Fruit fly (Drosophila melanogaster) whole organism, embryonic: ENCODE results near the gene Svil.

Experiments used
- Abd-B ChIP-seq: fragments of 200-800 bp; sonication (Bioruptor generic); optimal IDR thresholded peaks from 2 replicates; lab custom pipeline; 2018; ENCODE audit warnings: missing biosample characterization, mild to moderate bottlenecking, missing genetic modification characterization, moderate library complexity
- Adf1 ChIP-seq: fragments of 200-800 bp; sonication (Bioruptor generic); IDR thresholded peaks from 2 replicates; pipeline ENCODE4 v1.3.6; 2022; ENCODE audit warnings: missing biosample characterization, missing genetic modification characterization
- CG10274 ChIP-seq: fragments of 200-800 bp; sonication (Bioruptor generic); optimal IDR thresholded peaks from 3 replicates; lab custom pipeline; 2017; ENCODE audit warnings: missing biosample characterization, mild to moderate bottlenecking, missing genetic modification characterization
- CG10654 ChIP-seq: fragments of 200-800 bp; sonication (Bioruptor generic); optimal IDR thresholded peaks from 2 replicates; lab custom pipeline; 2016; ENCODE audit warnings: missing biosample characterization, missing genetic modification characterization
- CG11085 ChIP-seq: fragments of 200-800 bp; sonication (Bioruptor generic); IDR thresholded peaks from 2 replicates; pipeline ENCODE4 v1.3.6; 2022; ENCODE audit warnings: missing biosample characterization, missing genetic modification characterization
- CG1233 ChIP-seq: fragments of 200-800 bp; sonication (Bioruptor generic); optimal IDR thresholded peaks from 4 replicates; lab custom pipeline; 2018; ENCODE audit warnings: missing biosample characterization, mild to moderate bottlenecking, missing genetic modification characterization
- CG12744 ChIP-seq: fragments of 200-800 bp; sonication (Bioruptor generic); optimal IDR thresholded peaks from 2 replicates; lab custom pipeline; 2016; ENCODE audit warnings: missing biosample characterization, missing genetic modification characterization
- CG13894 ChIP-seq: fragments of 200-800 bp; sonication (Bioruptor generic); optimal IDR thresholded peaks from 3 replicates; lab custom pipeline; 2018; ENCODE audit warnings: missing biosample characterization, mild to moderate bottlenecking, missing genetic modification characterization, moderate library complexity
- CG16815 ChIP-seq: fragments of 200-800 bp; sonication (Bioruptor generic); optimal IDR thresholded peaks from 3 replicates; lab custom pipeline; 2017; ENCODE audit warnings: missing biosample characterization, mild to moderate bottlenecking, missing genetic modification characterization
- CG2875 ChIP-seq: fragments of 200-800 bp; sonication (Bioruptor generic); optimal IDR thresholded peaks from 2 replicates; lab custom pipeline; 2017; ENCODE audit warnings: missing biosample characterization, mild to moderate bottlenecking, missing genetic modification characterization, missing genetic modification reagents
- CG32772 ChIP-seq: fragments of 200-800 bp; sonication (Bioruptor generic); IDR thresholded peaks from 2 replicates; pipeline ENCODE4 v1.3.6; 2022; ENCODE audit warnings: missing biosample characterization, missing genetic modification characterization
- CG34224 ChIP-seq: fragments of 200-800 bp; sonication (Bioruptor generic); IDR thresholded peaks from 3 replicates; pipeline ENCODE4 v1.3.6; 2022; ENCODE audit warnings: missing biosample characterization, missing genetic modification characterization; ENCODE audit not compliant: partially characterized antibody
- CG43689 ChIP-seq: fragments of 200-800 bp; sonication (Bioruptor generic); IDR thresholded peaks from 2 replicates; pipeline ENCODE4 v1.3.6; 2022; ENCODE audit warnings: missing biosample characterization, missing genetic modification characterization
- CG4617 ChIP-seq: fragments of 200-800 bp; sonication (Bioruptor generic); optimal IDR thresholded peaks from 3 replicates; lab custom pipeline; 2016; ENCODE audit warnings: missing biosample characterization, missing genetic modification characterization, borderline replicate concordance
- CG6683 ChIP-seq: fragments of 200-800 bp; sonication (Bioruptor generic); optimal IDR thresholded peaks from 2 replicates; lab custom pipeline; 2017; ENCODE audit warnings: missing biosample characterization, mild to moderate bottlenecking, missing genetic modification characterization, missing genetic modification reagents
- CG6791 ChIP-seq: fragments of 200-800 bp; sonication (Bioruptor generic); IDR thresholded peaks from 3 replicates; pipeline ENCODE4 v1.3.6; 2022; ENCODE audit warnings: missing biosample characterization, missing genetic modification characterization; ENCODE audit not compliant: partially characterized antibody
- CG9727 ChIP-seq: fragments of 200-800 bp; sonication (Bioruptor generic); optimal IDR thresholded peaks from 3 replicates; lab custom pipeline; 2017; ENCODE audit warnings: missing biosample characterization, mild to moderate bottlenecking, missing genetic modification characterization
- CG9817 ChIP-seq: fragments of 200-800 bp; sonication (Bioruptor generic); optimal IDR thresholded peaks from 2 replicates; lab custom pipeline; 2018; ENCODE audit warnings: missing biosample characterization, mild to moderate bottlenecking, missing genetic modification characterization, moderate library complexity
- CG9932 ChIP-seq: fragments of 200-800 bp; sonication (Bioruptor generic); IDR thresholded peaks from 2 replicates; pipeline ENCODE4 v1.3.6; 2022; ENCODE audit warnings: missing biosample characterization, missing genetic modification characterization
- CoRest ChIP-seq: fragments of 200-800 bp; sonication (Bioruptor generic); optimal IDR thresholded peaks from 3 replicates; lab custom pipeline; 2018; ENCODE audit warnings: missing biosample characterization, mild to moderate bottlenecking, missing genetic modification characterization, moderate library complexity
- D19A ChIP-seq: fragments of 200-800 bp; optimal IDR thresholded peaks from 3 replicates; lab custom pipeline; 2019; ENCODE audit warnings: missing biosample characterization, mild to moderate bottlenecking, missing genetic modification characterization, moderate library complexity
- Deaf1 ChIP-seq: fragments of 200-800 bp; optimal IDR thresholded peaks from 3 replicates; lab custom pipeline; 2019; ENCODE audit warnings: missing biosample characterization, mild to moderate bottlenecking, missing genetic modification characterization, moderate library complexity
- Dek ChIP-seq: fragments of 200-800 bp; sonication (Bioruptor generic); optimal IDR thresholded peaks from 3 replicates; lab custom pipeline; 2019; ENCODE audit warnings: missing biosample characterization, mild to moderate bottlenecking, missing genetic modification characterization, moderate library complexity
- Doc2 ChIP-seq: fragments of 200-800 bp; sonication (Bioruptor generic); IDR thresholded peaks from 2 replicates; pipeline ENCODE4 v1.3.6; 2022; ENCODE audit warnings: missing biosample characterization, missing genetic modification characterization
- Fer3 ChIP-seq: fragments of 200-800 bp; sonication (Bioruptor generic); optimal IDR thresholded peaks from 2 replicates; lab custom pipeline; 2018; ENCODE audit warnings: missing biosample characterization, mild to moderate bottlenecking, missing genetic modification characterization, moderate library complexity
- Hsf ChIP-seq: fragments of 200-800 bp; sonication (Bioruptor generic); optimal IDR thresholded peaks from 3 replicates; lab custom pipeline; 2016; ENCODE audit warnings: missing biosample characterization, missing genetic modification characterization
- Kr ChIP-seq: fragments of 200-800 bp; sonication (Bioruptor generic); optimal IDR thresholded peaks from 2 replicates; lab custom pipeline; 2017; ENCODE audit warnings: missing biosample characterization, mild to moderate bottlenecking, missing genetic modification characterization
- NC2α ChIP-seq: fragments of 200-800 bp; sonication (Bioruptor generic); optimal IDR thresholded peaks from 2 replicates; lab custom pipeline; 2016; ENCODE audit warnings: missing biosample characterization, missing genetic modification characterization
- NK7.1 ChIP-seq: fragments of 200-800 bp; sonication (Bioruptor generic); optimal IDR thresholded peaks from 3 replicates; lab custom pipeline; 2016; ENCODE audit warnings: missing biosample characterization, missing genetic modification characterization
- PHDP ChIP-seq: fragments of 200-800 bp; sonication (Bioruptor generic); optimal IDR thresholded peaks from 3 replicates; lab custom pipeline; 2018; ENCODE audit warnings: missing biosample characterization, mild to moderate bottlenecking, missing genetic modification characterization, moderate library complexity
- Sox100B ChIP-seq: fragments of 200-800 bp; sonication (Bioruptor generic); optimal IDR thresholded peaks from 3 replicates; lab custom pipeline; 2018; ENCODE audit warnings: missing biosample characterization, mild to moderate bottlenecking, missing genetic modification characterization
- Stat92E ChIP-seq, 3 experiments: fragments of >200 bp in 2 of 3; fragments of 200-800 bp in 1 of 3; sonication (Bioruptor generic) in 1 of 3; optimal IDR thresholded peaks; 2 replicates each; lab custom pipeline; 2017 to 2019; ENCODE audit warnings: missing biosample characterization in 3 of 3, missing genetic modification characterization in 3 of 3, mild to moderate bottlenecking in 1 of 3, moderate library complexity in 1 of 3
- ara ChIP-seq: fragments of 200-800 bp; sonication (Bioruptor generic); IDR thresholded peaks from 2 replicates; pipeline ENCODE4 v1.3.6; 2022; ENCODE audit warnings: missing biosample characterization, missing genetic modification characterization
- bab2 ChIP-seq: fragments of 200-800 bp; sonication (Bioruptor generic); optimal IDR thresholded peaks from 2 replicates; lab custom pipeline; 2016; ENCODE audit warnings: missing biosample characterization, missing genetic modification characterization
- chm ChIP-seq: fragments of 200-800 bp; sonication (Bioruptor generic); IDR thresholded peaks from 2 replicates; pipeline ENCODE4 v1.3.6; 2022; ENCODE audit warnings: missing biosample characterization, missing genetic modification characterization
- dmrt11E ChIP-seq: fragments of 200-800 bp; sonication (Bioruptor generic); optimal IDR thresholded peaks from 3 replicates; lab custom pipeline; 2018; ENCODE audit warnings: missing biosample characterization, mild to moderate bottlenecking, missing genetic modification characterization, moderate library complexity
- eve ChIP-seq, 2 experiments: fragments of >200 bp; optimal IDR thresholded peaks; 2 replicates each; lab custom pipeline; 2017; ENCODE audit warnings: missing biosample characterization in 2 of 2, missing genetic modification characterization in 2 of 2
- gcm2 ChIP-seq: fragments of 200-800 bp; sonication (Bioruptor generic); optimal IDR thresholded peaks from 2 replicates; lab custom pipeline; 2016; ENCODE audit warnings: missing biosample characterization, missing genetic modification characterization
- grn ChIP-seq: fragments of 200-800 bp; sonication (Bioruptor generic); optimal IDR thresholded peaks from 3 replicates; lab custom pipeline; 2017; ENCODE audit warnings: missing biosample characterization, missing genetic modification characterization
- hb ChIP-seq: fragments of 200-800 bp; sonication (Bioruptor generic); IDR thresholded peaks from 3 replicates; pipeline ENCODE4 v1.3.6; 2022; ENCODE audit warnings: missing biosample characterization, missing genetic modification characterization; ENCODE audit not compliant: partially characterized antibody
- kni ChIP-seq: fragments of 200-800 bp; sonication (Bioruptor generic); optimal IDR thresholded peaks from 3 replicates; lab custom pipeline; 2017; ENCODE audit warnings: mild to moderate bottlenecking, missing biosample characterization, missing genetic modification reagents, missing genetic modification characterization
- lab ChIP-seq: fragments of 200-800 bp; sonication (Bioruptor generic); optimal IDR thresholded peaks from 3 replicates; lab custom pipeline; 2017; ENCODE audit warnings: missing biosample characterization, missing genetic modification characterization, mild to moderate bottlenecking, moderate library complexity, missing genetic modification reagents
- pb ChIP-seq: fragments of 200-800 bp; sonication (Bioruptor generic); optimal IDR thresholded peaks from 3 replicates; lab custom pipeline; 2016; ENCODE audit warnings: missing biosample characterization, missing genetic modification characterization
- peb ChIP-seq: fragments of 200-800 bp; sonication (Bioruptor generic); IDR thresholded peaks from 2 replicates; pipeline ENCODE4 v1.3.6; 2022; ENCODE audit warnings: missing biosample characterization, missing genetic modification characterization
- pros ChIP-seq: fragments of 200-800 bp; sonication (Bioruptor generic); optimal IDR thresholded peaks from 3 replicates; lab custom pipeline; 2019; ENCODE audit warnings: missing biosample characterization, mild to moderate bottlenecking, missing genetic modification characterization, moderate library complexity
- ro ChIP-seq: fragments of 200-800 bp; sonication (Bioruptor generic); IDR thresholded peaks from 2 replicates; pipeline ENCODE4 v1.3.6; 2022; ENCODE audit warnings: missing biosample characterization, missing genetic modification characterization
- sisA ChIP-seq: fragments of 200-800 bp; sonication (Bioruptor generic); IDR thresholded peaks from 2 replicates; pipeline ENCODE4 v1.3.6; 2022; ENCODE audit warnings: missing biosample characterization, missing genetic modification characterization
- slbo ChIP-seq: fragments of 200-800 bp; sonication (Bioruptor generic); IDR thresholded peaks from 2 replicates; pipeline ENCODE4 v1.3.6; 2022; ENCODE audit warnings: missing biosample characterization, missing genetic modification characterization
- sqz ChIP-seq: fragments of 200-800 bp; sonication (Bioruptor generic); optimal IDR thresholded peaks from 3 replicates; lab custom pipeline; 2018; ENCODE audit warnings: missing biosample characterization, mild to moderate bottlenecking, missing genetic modification characterization
- unpg ChIP-seq: fragments of 200-800 bp; sonication (Bioruptor generic); optimal IDR thresholded peaks from 3 replicates; lab custom pipeline; 2018; ENCODE audit warnings: missing biosample characterization, mild to moderate bottlenecking, missing genetic modification characterization, moderate library complexity
- wdn ChIP-seq: fragments of 200-800 bp; sonication (Bioruptor generic); IDR thresholded peaks from 2 replicates; pipeline ENCODE4 v1.3.6; 2022; ENCODE audit warnings: missing biosample characterization, missing genetic modification characterization

Svil gene

dm6 chr3L:2468509-2468908 lies 91.1 kb downstream of the Svil start:
- TF ChIP-seq CG6683 (GFP tag; lab: Kevin White, UChicago) (no peak), eve (GFP tag; optimal IDR thresholded peaks at IDR 0.05; lab: Kevin White, UChicago) (peak in 1 of 2 experiments; percentile 70), CG9932 (no peak), CG9817 (tag; lab: Kevin White, UChicago) (no peak), sqz (no peak), CG4617 (GFP tag; lab: Kevin White, UChicago) (no peak), CG13894 (no peak), Hsf (GFP tag; lab: Kevin White, UChicago) (no peak), NC2α (no peak), Deaf1 (tag; lab: Kevin White, UChicago) (no peak), CG12744 (no peak), peb (GFP tag; lab: Robert Waterston, UW) (no peak), D19A (no peak), Doc2 (GFP tag; lab: Robert Waterston, UW) (no peak), dmrt11E (tag; lab: Kevin White, UChicago) (peak; percentile 75), CG34224 (GFP tag; lab: Robert Waterston, UW) (no peak), CG43689 (GFP tag; lab: Robert Waterston, UW) (no peak), ara (GFP tag; lab: Robert Waterston, UW) (no peak), Adf1 (GFP tag; lab: Robert Waterston, UW) (no peak), sisA (GFP tag; lab: Robert Waterston, UW) (no peak), slbo (no peak), pros (GFP tag; lab: Kevin White, UChicago) (peak; percentile 23), Fer3 (tag; lab: Kevin White, UChicago) (no peak), wdn (GFP tag; lab: Robert Waterston, UW) (no peak), CG6791 (GFP tag; lab: Robert Waterston, UW) (peak; percentile 42; the same call in 1 of the 3 replicates), Dek (tag; lab: Kevin White, UChicago) (no peak), CG1233 (GFP tag; lab: Kevin White, UChicago) (peak; percentile 17), CoRest (tag; lab: Kevin White, UChicago) (no peak), ro (GFP tag; lab: Robert Waterston, UW) (no peak), CG11085 (GFP tag; lab: Robert Waterston, UW) (no peak), lab (GFP tag; lab: Kevin White, UChicago) (no peak), CG10274 (GFP tag; lab: Kevin White, UChicago) (no peak), CG9727 (GFP tag; lab: Kevin White, UChicago) (peak; percentile 65), PHDP (tag; lab: Kevin White, UChicago) (peak; percentile 3), Sox100B (GFP tag; lab: Kevin White, UChicago) (peak; percentile 10), CG16815 (GFP tag; lab: Kevin White, UChicago) (peak; percentile 6), chm (peak; percentile 44; the same call in 1 of the 2 replicates), Abd-B (GFP tag; lab: Kevin White, UChicago) (no peak), CG2875 (GFP tag; lab: Kevin White, UChicago) (peak; percentile 37), unpg (GFP tag; lab: Kevin White, UChicago) (no peak), pb (GFP tag; lab: Kevin White, UChicago) (no peak), hb (GFP tag; lab: Robert Waterston, UW) (no peak), Stat92E (GFP tag; optimal IDR thresholded peaks at IDR 0.05; lab: Kevin White, UChicago) (peak in 1 of 3 experiments; percentile 63), bab2 (peak; percentile 7), NK7.1 (GFP tag; lab: Kevin White, UChicago) (no peak), CG10654 (GFP tag; lab: Kevin White, UChicago) (no peak), grn (GFP tag; lab: Kevin White, UChicago) (no peak), kni (GFP tag; lab: Kevin White, UChicago) (peak; percentile 65), gcm2 (no peak), CG32772 (GFP tag; lab: Robert Waterston, UW) (no peak), Kr (peak; percentile 75)
